Worm (Caenorhabditis elegans) whole organism, L4/young adult: ENCODE results near the gene Y69A2AR.32.

Source experiments
- dao-5 ChIP-seq: sonication (generic microtip); optimal IDR thresholded peaks from 2 replicates; lab custom pipeline; 2016; ENCODE audit warnings: missing genotype, missing genetic modification characterization, moderate library complexity, missing compliant biosample characterization
- him-1 ChIP-seq: sonication (generic microtip); optimal IDR thresholded peaks from 2 replicates; lab custom pipeline; 2016; ENCODE audit warnings: missing genotype, missing genetic modification reagents, missing genetic modification characterization, missing compliant biosample characterization

DNA sequence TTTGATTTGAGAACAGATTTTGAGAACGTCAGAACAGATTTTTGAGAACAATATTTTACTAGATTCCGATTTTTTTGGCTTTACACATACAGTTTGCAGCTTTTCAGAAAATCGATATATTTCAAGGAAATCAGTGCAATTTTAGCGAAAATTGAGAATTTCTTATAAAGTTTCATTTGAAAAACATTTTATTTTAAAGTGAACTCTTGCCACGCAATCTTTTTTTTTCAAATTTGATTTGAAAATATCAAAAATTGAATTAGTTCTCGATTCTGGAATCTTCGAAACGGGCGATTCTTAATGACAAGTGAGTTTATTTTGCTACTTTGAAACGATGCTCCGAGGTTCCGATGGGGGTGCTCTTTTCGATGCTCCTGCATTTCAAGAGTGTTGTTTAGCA lies 38.1 kb upstream of the Y69A2AR.32 start, which contains the start of gene Y69A2AR.51:
- no peak for TF ChIP-seq him-1
- TF ChIP-seq dao-5 (tag; lab: Kevin White, UChicago): no peak
